Worm (Caenorhabditis elegans): ENCODE data around the gene twk-17.

The twk-17 gene

DNA sequence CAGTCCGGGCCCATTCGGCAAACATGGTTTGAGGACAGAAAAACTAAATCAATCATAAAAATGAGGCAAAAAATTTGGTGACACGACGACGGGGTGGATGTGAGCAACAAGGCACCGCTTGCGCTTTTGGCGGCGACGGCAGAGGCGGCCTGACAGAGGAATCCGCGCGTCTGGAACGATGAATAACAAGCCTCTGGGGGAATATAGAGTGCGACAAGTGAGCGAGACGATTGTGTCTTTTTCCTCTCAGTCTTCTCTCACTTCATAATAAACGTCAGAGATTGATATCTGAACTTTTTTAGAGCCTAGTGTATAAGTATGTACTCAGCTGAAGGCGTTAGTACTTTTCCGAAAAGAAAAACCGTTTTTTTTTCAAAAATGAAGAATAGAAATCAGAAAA, at the start of gene twk-17:
Gene twk-17, minus strand, starts transcription at position 101 of the 400 bp plus-strand sequence.
- TF ChIP-seq lir-3 (tag; optimal IDR thresholded peaks at IDR 0.05; ENCODE audit: poor library complexity) (no peak), nhr-11 (tag; optimal IDR thresholded peaks at IDR 0.05) (no peak), ets-5 (GFP tag; IDR thresholded peaks at IDR 0.05) (no peak)

DNA sequence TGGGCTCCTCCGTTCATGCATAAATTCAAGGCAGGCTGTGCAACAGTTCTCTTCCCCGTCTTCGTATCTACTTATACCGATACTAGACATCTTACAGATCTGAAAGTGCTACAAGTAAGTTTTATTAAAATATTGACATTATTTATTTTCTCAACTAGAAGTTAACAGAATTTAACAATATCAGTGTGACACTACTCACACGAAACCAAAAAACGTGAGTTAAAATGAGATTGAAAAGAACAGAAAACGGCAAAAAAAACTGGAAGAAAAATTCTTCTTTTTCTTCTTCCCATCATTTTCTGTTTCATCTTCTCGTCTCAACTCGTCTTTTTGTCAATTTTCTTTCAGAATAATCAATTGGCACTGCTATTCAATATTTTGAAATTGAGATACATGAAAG, 49.0 kb upstream of the twk-17 start, which contains the start of gene F27D9.12:
Gene F27D9.12, minus strand, starts transcription at position 101 of the 400 bp plus-strand sequence.
- TF ChIP-seq nhr-20 (tag; optimal IDR thresholded peaks at IDR 0.05) (no peak), egl-27 (tag; optimal IDR thresholded peaks at IDR 0.05) (no peak), hpl-2 (GFP tag; optimal IDR thresholded peaks at IDR 0.05) (no peak), fkh-8 (tag; optimal IDR thresholded peaks at IDR 0.05) (no peak), ama-1 (optimal IDR thresholded peaks at IDR 0.05) (no peak), grh-1 (GFP tag; IDR thresholded peaks at IDR 0.05) (no peak), mep-1 (tag; optimal IDR thresholded peaks at IDR 0.05) (no peak), nhr-11 (tag; optimal IDR thresholded peaks at IDR 0.05) (no peak), unc-98 (GFP tag; IDR thresholded peaks at IDR 0.05) (no peak), alr-1 (tag; optimal IDR thresholded peaks at IDR 0.05; ENCODE audit: borderline replicate concordance) (no peak), dpl-1 (GFP tag; optimal IDR thresholded peaks at IDR 0.05) (no peak), nhr-76 (tag; optimal IDR thresholded peaks at IDR 0.05) (no peak), nhr-71 (tag; optimal IDR thresholded peaks at IDR 0.05) (no peak)

ce11 chrX:7655469-7656003, 47.7 kb upstream of the twk-17 start:
- TF ChIP-seq egl-27 (tag; optimal IDR thresholded peaks at IDR 0.05) (no peak), nhr-237 (tag; optimal IDR thresholded peaks at IDR 0.05) (no peak), aha-1 (tag; optimal IDR thresholded peaks at IDR 0.05) (no peak), egl-13 (tag; optimal IDR thresholded peaks at IDR 0.05) (no peak), lin-14 (GFP tag; optimal IDR thresholded peaks at IDR 0.05) (no peak), alr-1 (tag; optimal IDR thresholded peaks at IDR 0.05; ENCODE audit: borderline replicate concordance) (no peak), elt-3 (tag; optimal IDR thresholded peaks at IDR 0.05) (no peak), mep-1 (tag; optimal IDR thresholded peaks at IDR 0.05) (no peak), C34B4.2 (tag; optimal IDR thresholded peaks at IDR 0.05) (no peak), snpc-4 (tag; optimal IDR thresholded peaks at IDR 0.05) (no peak), fos-1 (tag; optimal IDR thresholded peaks at IDR 0.05) (no peak), pqm-1 (tag; optimal IDR thresholded peaks at IDR 0.05) (no peak), elt-2 (tag; optimal IDR thresholded peaks at IDR 0.05) (no peak), nhr-20 (tag; optimal IDR thresholded peaks at IDR 0.05) (no peak), nhr-12 (tag; optimal IDR thresholded peaks at IDR 0.05) (no peak), dpl-1 (GFP tag; optimal IDR thresholded peaks at IDR 0.05) (no peak), unc-86 (tag; optimal IDR thresholded peaks at IDR 0.05) (no peak), nhr-77 (tag; optimal IDR thresholded peaks at IDR 0.05) (no peak)

- TF ChIP-seq nhr-85 (tag) (no peak), fkh-8 (tag; optimal IDR thresholded peaks at IDR 0.05) (peak; percentile 20), fkh-10 (GFP tag; optimal IDR thresholded peaks at IDR 0.05) (peak; percentile 56), nhr-47 (tag; optimal IDR thresholded peaks at IDR 0.05) (peak; percentile 21), nhr-76 (tag; optimal IDR thresholded peaks at IDR 0.05) (no peak), egl-13 (tag; optimal IDR thresholded peaks at IDR 0.05) (peak; percentile 25), hpl-2 (GFP tag; optimal IDR thresholded peaks at IDR 0.05) (no peak), lin-14 (GFP tag; optimal IDR thresholded peaks at IDR 0.05) (peak; percentile 74), ces-1 (GFP tag; optimal IDR thresholded peaks at IDR 0.05) (no peak), ztf-11 (tag; optimal IDR thresholded peaks at IDR 0.05) (no peak), nhr-71 (tag; optimal IDR thresholded peaks at IDR 0.05) (peak; percentile 40), unc-86 (tag; optimal IDR thresholded peaks at IDR 0.05) (peak; percentile 36), ceh-82 (tag; optimal IDR thresholded peaks at IDR 0.05) (peak in 1 of 3 experiments; percentile 25)
These were observed 46.0 kb upstream of the twk-17 start for ce11 chrX:7653708-7654390.
